Worm (Caenorhabditis elegans): Measurements from ENCODE around the gene Y69H2.9.

Y69H2.9 gene

ce11 chrV:18671811-18672210, 29.5 kb upstream of the Y69H2.9 start:
- TF ChIP-seq flt-1 (GFP tag; IDR thresholded peaks at IDR 0.05): no peak
- peak; percentile 27 for TF ChIP-seq aly-1 (tag; optimal IDR thresholded peaks at IDR 0.05)

ce11 chrV:18674367-18674766, 27.0 kb upstream of the Y69H2.9 start:
- TF ChIP-seq ets-7 (tag; optimal IDR thresholded peaks at IDR 0.05) (no peak), tbx-37 (GFP tag; conservative IDR thresholded peaks at IDR 0.05) (no peak), hmg-4 (GFP tag; optimal IDR thresholded peaks at IDR 0.05) (no peak), tra-4 (tag; optimal IDR thresholded peaks at IDR 0.05) (no peak), scrt-1 (GFP tag; IDR thresholded peaks at IDR 0.05) (no peak), ceh-36 (tag; optimal IDR thresholded peaks at IDR 0.05) (no peak), pes-1 (GFP tag; IDR thresholded peaks at IDR 0.05) (no peak), F13C5.2 (tag; optimal IDR thresholded peaks at IDR 0.05) (no peak), aly-1 (tag; optimal IDR thresholded peaks at IDR 0.05) (no peak), hnd-1 (tag; optimal IDR thresholded peaks at IDR 0.05) (no peak), tbx-11 (GFP tag; IDR thresholded peaks at IDR 0.05) (no peak), B0310.2 (tag; optimal IDR thresholded peaks at IDR 0.05) (no peak), ama-1 (optimal IDR thresholded peaks at IDR 0.05) (no peak)

- TF ChIP-seq hmbx-1 (tag; optimal IDR thresholded peaks at IDR 0.05) (no peak), ama-1 (optimal IDR thresholded peaks at IDR 0.05) (no peak), hmg-4 (GFP tag; optimal IDR thresholded peaks at IDR 0.05) (no peak), ceh-13 (GFP tag; optimal IDR thresholded peaks at IDR 0.05) (no peak), pes-1 (GFP tag; IDR thresholded peaks at IDR 0.05) (no peak), scrt-1 (GFP tag; IDR thresholded peaks at IDR 0.05) (no peak), ceh-36 (tag; optimal IDR thresholded peaks at IDR 0.05) (no peak), hnd-1 (tag; optimal IDR thresholded peaks at IDR 0.05) (no peak), tra-4 (tag; optimal IDR thresholded peaks at IDR 0.05) (no peak), tbx-11 (GFP tag; IDR thresholded peaks at IDR 0.05) (no peak), sea-1 (GFP tag; conservative IDR thresholded peaks at IDR 0.05) (no peak), flt-1 (GFP tag; IDR thresholded peaks at IDR 0.05) (no peak), F13C5.2 (tag; optimal IDR thresholded peaks at IDR 0.05) (no peak), tbx-37 (GFP tag; conservative IDR thresholded peaks at IDR 0.05) (no peak), aly-1 (tag; optimal IDR thresholded peaks at IDR 0.05) (no peak), ets-7 (tag; optimal IDR thresholded peaks at IDR 0.05) (no peak), B0310.2 (tag; optimal IDR thresholded peaks at IDR 0.05) (no peak)
Measured at ce11 chrV:18684455-18684987, 16.8 kb upstream of the Y69H2.9 start, which contains the start of gene Y69H2.17. Y69H2.17 (plus strand) TSS chrV:18684937.

- no peak for TF ChIP-seq sea-1 (GFP tag; conservative IDR thresholded peaks at IDR 0.05)
- TF ChIP-seq tbx-37 (GFP tag; conservative IDR thresholded peaks at IDR 0.05): no peak
- no peak for TF ChIP-seq flt-1 (GFP tag; IDR thresholded peaks at IDR 0.05)
- TF ChIP-seq hmbx-1 (tag; optimal IDR thresholded peaks at IDR 0.05): no peak
- no peak for TF ChIP-seq pes-1 (GFP tag; IDR thresholded peaks at IDR 0.05)
- TF ChIP-seq ceh-36 (tag; optimal IDR thresholded peaks at IDR 0.05): no peak
- no peak for TF ChIP-seq tbx-11 (GFP tag; IDR thresholded peaks at IDR 0.05)
- no peak for TF ChIP-seq hnd-1 (tag; optimal IDR thresholded peaks at IDR 0.05)
- TF ChIP-seq B0310.2 (tag; optimal IDR thresholded peaks at IDR 0.05): no peak
Measured at ce11 chrV:18687361-18687760, 14.0 kb upstream of the Y69H2.9 start.

- TF ChIP-seq hmg-4 (GFP tag; optimal IDR thresholded peaks at IDR 0.05) (peak; percentile 5), sea-1 (GFP tag; conservative IDR thresholded peaks at IDR 0.05) (no peak)
Measured at ce11 chrV:18689681-18690080, 11.7 kb upstream of the Y69H2.9 start, which contains the start of the genes ubc-19 and Y69H2.7. ubc-19 (minus strand) TSS chrV:18689762. Y69H2.7 (plus strand) TSS chrV:18689989.

ce11 chrV:18695469-18695868, 5.9 kb upstream of the Y69H2.9 start:
- no peak for TF ChIP-seq ceh-36 (tag; optimal IDR thresholded peaks at IDR 0.05)
- TF ChIP-seq ceh-13 (GFP tag; optimal IDR thresholded peaks at IDR 0.05): no peak
- no peak for TF ChIP-seq sea-1 (GFP tag; conservative IDR thresholded peaks at IDR 0.05)
- TF ChIP-seq aly-1 (tag; optimal IDR thresholded peaks at IDR 0.05): no peak
- no peak for TF ChIP-seq ama-1 (optimal IDR thresholded peaks at IDR 0.05)
- TF ChIP-seq tbx-37 (GFP tag; conservative IDR thresholded peaks at IDR 0.05): no peak
- TF ChIP-seq B0310.2 (tag; optimal IDR thresholded peaks at IDR 0.05): no peak
- no peak for TF ChIP-seq F13C5.2 (tag; optimal IDR thresholded peaks at IDR 0.05)
- TF ChIP-seq scrt-1 (GFP tag; IDR thresholded peaks at IDR 0.05): no peak
- no peak for TF ChIP-seq hmbx-1 (tag; optimal IDR thresholded peaks at IDR 0.05)
- TF ChIP-seq ets-7 (tag; optimal IDR thresholded peaks at IDR 0.05): no peak
- no peak for TF ChIP-seq tra-4 (tag; optimal IDR thresholded peaks at IDR 0.05)
- no peak for TF ChIP-seq flt-1 (GFP tag; IDR thresholded peaks at IDR 0.05)
- no peak for TF ChIP-seq pes-1 (GFP tag; IDR thresholded peaks at IDR 0.05)
- no peak for TF ChIP-seq tbx-11 (GFP tag; IDR thresholded peaks at IDR 0.05)
- TF ChIP-seq hmg-4 (GFP tag; optimal IDR thresholded peaks at IDR 0.05): no peak
- no peak for TF ChIP-seq hnd-1 (tag; optimal IDR thresholded peaks at IDR 0.05)

- TF ChIP-seq tra-4 (tag; optimal IDR thresholded peaks at IDR 0.05) (no peak), ama-1 (optimal IDR thresholded peaks at IDR 0.05) (no peak), ets-7 (tag; optimal IDR thresholded peaks at IDR 0.05) (no peak), sea-1 (GFP tag; conservative IDR thresholded peaks at IDR 0.05) (no peak), pes-1 (GFP tag; IDR thresholded peaks at IDR 0.05) (no peak), hnd-1 (tag; optimal IDR thresholded peaks at IDR 0.05) (no peak), hmg-4 (GFP tag; optimal IDR thresholded peaks at IDR 0.05) (no peak), tbx-11 (GFP tag; IDR thresholded peaks at IDR 0.05) (no peak), tbx-37 (GFP tag; conservative IDR thresholded peaks at IDR 0.05) (no peak), aly-1 (tag; optimal IDR thresholded peaks at IDR 0.05) (no peak), B0310.2 (tag; optimal IDR thresholded peaks at IDR 0.05) (no peak), hmbx-1 (tag; optimal IDR thresholded peaks at IDR 0.05) (no peak), ceh-36 (tag; optimal IDR thresholded peaks at IDR 0.05) (no peak), flt-1 (GFP tag; IDR thresholded peaks at IDR 0.05) (no peak), scrt-1 (GFP tag; IDR thresholded peaks at IDR 0.05) (no peak), ceh-13 (GFP tag; optimal IDR thresholded peaks at IDR 0.05) (no peak), F13C5.2 (tag; optimal IDR thresholded peaks at IDR 0.05) (no peak)
Measured at ce11 chrV:18699326-18699725, 2.0 kb upstream of the Y69H2.9 start, which contains the start of gene nhr-241. nhr-241 (plus strand) TSS chrV:18699451.
